Fruit fly (Drosophila melanogaster): ENCODE measurements around the gene CG12723.

dm6 chrX:13149083-13149482 is 42.6 kb downstream of the CG12723 start:
- TF ChIP-seq h (GFP tag; optimal IDR thresholded peaks at IDR 0.05) (no peak), Dfd (GFP tag; optimal IDR thresholded peaks at IDR 0.05) (no peak), dl (GFP tag; optimal IDR thresholded peaks at IDR 0.05; ENCODE audit: insufficient read depth in 1 of 2, partially characterized antibody in 2 of 2) (no peak), CrebA (GFP tag; optimal IDR thresholded peaks at IDR 0.05; ENCODE audit: borderline replicate concordance) (no peak), usp (GFP tag; optimal IDR thresholded peaks at IDR 0.05) (no peak), Hr78 (GFP tag; optimal IDR thresholded peaks at IDR 0.05) (no peak), foxo (GFP tag; optimal IDR thresholded peaks at IDR 0.05) (no peak)

Measured in whole organism, wandering third instar larva.